Worm (Caenorhabditis elegans): ENCODE measurements around the gene F35H10.5.

DNA sequence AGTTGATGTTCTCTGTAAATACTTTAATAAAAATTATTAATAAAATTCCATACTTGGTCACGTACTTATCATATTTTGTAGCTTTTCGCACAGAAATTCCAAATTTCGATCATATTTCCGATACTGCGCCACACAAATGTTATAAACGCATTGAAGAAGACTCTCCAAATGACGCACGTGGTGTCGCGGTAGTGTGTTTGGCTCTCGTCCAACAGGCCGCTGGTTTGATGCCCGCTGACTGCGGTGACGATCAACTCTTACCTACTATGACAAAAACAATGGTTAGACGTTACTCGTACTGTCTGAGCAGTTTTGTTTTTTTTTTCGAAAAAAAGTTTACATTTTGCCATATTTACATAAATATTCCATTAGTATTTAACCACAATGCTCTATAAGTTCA, 47.7 kb upstream of the F35H10.5 start:
- TF ChIP-seq lin-13 (GFP tag; optimal IDR thresholded peaks at IDR 0.05) (peak; percentile 30), snpc-4 (tag; optimal IDR thresholded peaks at IDR 0.05) (peak; percentile 34), unc-130 (tag; optimal IDR thresholded peaks at IDR 0.05) (peak; percentile 81), skn-1 (tag; optimal IDR thresholded peaks at IDR 0.05) (peak; percentile 46), nhr-237 (tag; optimal IDR thresholded peaks at IDR 0.05) (no peak)

Measured in whole organism, L1 larva.